Worm (Caenorhabditis elegans): ENCODE data around the gene Y59C2A.1.

- TF ChIP-seq tbx-8 (GFP tag; optimal IDR thresholded peaks at IDR 0.05) (no peak), lin-13 (tag; optimal IDR thresholded peaks at IDR 0.05) (no peak), ces-1 (GFP tag; optimal IDR thresholded peaks at IDR 0.05) (peak; percentile 64), blmp-1 (tag; optimal IDR thresholded peaks at IDR 0.05) (no peak), drap-1 (GFP tag; optimal IDR thresholded peaks at IDR 0.05) (no peak), cnd-1 (tag; optimal IDR thresholded peaks at IDR 0.05) (no peak), snpc-4 (tag; optimal IDR thresholded peaks at IDR 0.05) (no peak), mep-1 (tag; optimal IDR thresholded peaks at IDR 0.05) (peak; percentile 27), pha-4 (tag; optimal IDR thresholded peaks at IDR 0.05) (peak; percentile 84), unc-39 (tag; optimal IDR thresholded peaks at IDR 0.05) (no peak), nhr-12 (tag; optimal IDR thresholded peaks at IDR 0.05) (no peak)
These were observed 12.4 kb upstream of the Y59C2A.1 start for ce11 chrII:2195541-2195940.
